Fruit fly (Drosophila melanogaster) whole organism, embryonic: Measurements from ENCODE around the gene CG1785.

ENCODE experiments used
- Atf-2 ChIP-seq: fragments of 200-800 bp; sonication (Bioruptor generic); optimal IDR thresholded peaks from 2 replicates; lab custom pipeline; 2016; ENCODE audit warnings: missing biosample characterization, missing genetic modification characterization
- Bdp1 ChIP-seq: fragments of 200-800 bp; sonication (Bioruptor generic); optimal IDR thresholded peaks from 3 replicates; lab custom pipeline; 2016; ENCODE audit warnings: missing biosample characterization, missing genetic modification characterization
- Blimp-1 ChIP-seq: fragments of 200-800 bp; sonication (Bioruptor generic); optimal IDR thresholded peaks from 3 replicates; lab custom pipeline; 2018; ENCODE audit warnings: missing biosample characterization, missing genetic modification characterization, mild to moderate bottlenecking, moderate library complexity, missing genetic modification reagents
- CG1024 ChIP-seq: fragments of 200-800 bp; sonication (Bioruptor generic); IDR thresholded peaks from 2 replicates; pipeline ENCODE4 v1.3.6; 2022; ENCODE audit warnings: missing biosample characterization, missing genetic modification characterization
- CG10565 ChIP-seq: fragments of 200-800 bp; sonication (Bioruptor generic); optimal IDR thresholded peaks from 3 replicates; lab custom pipeline; 2016; ENCODE audit warnings: missing biosample characterization, mild to moderate bottlenecking, missing genetic modification characterization
- CG12104 ChIP-seq: fragments of 200-800 bp; sonication (Bioruptor generic); optimal IDR thresholded peaks from 3 replicates; lab custom pipeline; 2016; ENCODE audit warnings: missing biosample characterization, missing genetic modification characterization
- CG12219 ChIP-seq: fragments of 200-800 bp; sonication (Bioruptor generic); optimal IDR thresholded peaks from 3 replicates; lab custom pipeline; 2018; ENCODE audit warnings: missing biosample characterization, mild to moderate bottlenecking, missing genetic modification characterization
- CG13287 ChIP-seq: fragments of 200-800 bp; sonication (Bioruptor generic); IDR thresholded peaks from 2 replicates; pipeline ENCODE4 v1.3.6; 2022; ENCODE audit warnings: missing biosample characterization, missing genetic modification characterization; ENCODE audit not compliant: partially characterized antibody
- CG14441 ChIP-seq: fragments of 200-800 bp; sonication (Bioruptor generic); IDR thresholded peaks from 2 replicates; pipeline ENCODE4 v1.3.6; 2022; ENCODE audit warnings: missing biosample characterization, missing genetic modification characterization
- CG14710 ChIP-seq: fragments of 200-800 bp; sonication (Bioruptor generic); optimal IDR thresholded peaks from 3 replicates; lab custom pipeline; 2019; ENCODE audit warnings: missing biosample characterization, mild to moderate bottlenecking, missing genetic modification characterization, moderate library complexity
- CG1603 ChIP-seq: fragments of 200-800 bp; sonication (Bioruptor generic); optimal IDR thresholded peaks from 2 replicates; lab custom pipeline; 2019; ENCODE audit warnings: missing biosample characterization, mild to moderate bottlenecking, missing genetic modification characterization, moderate library complexity
- CG3065 ChIP-seq: fragments of 200-800 bp; sonication (Bioruptor generic); optimal IDR thresholded peaks from 2 replicates; lab custom pipeline; 2016; ENCODE audit warnings: missing biosample characterization, missing genetic modification characterization
- CG4730 ChIP-seq: fragments of 200-800 bp; sonication (Bioruptor generic); IDR thresholded peaks from 2 replicates; pipeline ENCODE4 v1.3.6; 2022; ENCODE audit warnings: missing biosample characterization, missing genetic modification characterization
- CG5953 ChIP-seq: fragments of 200-800 bp; sonication (Bioruptor generic); IDR thresholded peaks from 2 replicates; pipeline ENCODE4 v1.3.6; 2022; ENCODE audit warnings: missing biosample characterization, missing genetic modification characterization
- CG9876 ChIP-seq: fragments of 200-800 bp; sonication (Bioruptor generic); optimal IDR thresholded peaks from 2 replicates; lab custom pipeline; 2016; ENCODE audit warnings: missing biosample characterization, missing genetic modification characterization
- CoRest ChIP-seq: fragments of 200-800 bp; sonication (Bioruptor generic); optimal IDR thresholded peaks from 3 replicates; lab custom pipeline; 2018; ENCODE audit warnings: missing biosample characterization, mild to moderate bottlenecking, missing genetic modification characterization, moderate library complexity
- D19A ChIP-seq: fragments of 200-800 bp; optimal IDR thresholded peaks from 3 replicates; lab custom pipeline; 2019; ENCODE audit warnings: missing biosample characterization, mild to moderate bottlenecking, missing genetic modification characterization, moderate library complexity
- Dref ChIP-seq: fragments of 200-800 bp; sonication (Bioruptor generic); IDR thresholded peaks from 2 replicates; pipeline ENCODE4 v1.3.6; 2022; ENCODE audit warnings: missing biosample characterization, missing genetic modification characterization
- Ets65A ChIP-seq: fragments of 200-800 bp; sonication (Bioruptor generic); peaks from one replicate; lab custom pipeline; 2016; ENCODE audit warnings: missing biosample characterization, missing genetic modification characterization
- Fer2 ChIP-seq: fragments of 200-800 bp; sonication (Bioruptor generic); optimal IDR thresholded peaks from 2 replicates; lab custom pipeline; 2018; ENCODE audit warnings: missing biosample characterization, mild to moderate bottlenecking, missing genetic modification characterization, moderate library complexity
- Mad ChIP-seq: fragments of 200-800 bp; sonication (Bioruptor generic); optimal IDR thresholded peaks from 2 replicates; lab custom pipeline; 2016; ENCODE audit warnings: missing biosample characterization, missing genetic modification characterization
- Max ChIP-seq: fragments of 200-800 bp; sonication (Bioruptor generic); optimal IDR thresholded peaks from 2 replicates; lab custom pipeline; 2016; ENCODE audit warnings: missing biosample characterization, mild to moderate bottlenecking, missing genetic modification characterization
- Mrtf ChIP-seq: fragments of 200-800 bp; sonication (Bioruptor generic); IDR thresholded peaks from 3 replicates; pipeline ENCODE4 v1.3.6; 2022; ENCODE audit warnings: missing biosample characterization, missing genetic modification characterization
- Nf-YA ChIP-seq: fragments of 200-800 bp; sonication (Bioruptor generic); IDR thresholded peaks from 2 replicates; pipeline ENCODE4 v1.3.6; 2022; ENCODE audit warnings: missing biosample characterization, missing genetic modification characterization
- Opbp ChIP-seq: fragments of 200-800 bp; sonication (Bioruptor generic); IDR thresholded peaks from 3 replicates; pipeline ENCODE4 v1.3.6; 2022; ENCODE audit warnings: missing biosample characterization, missing genetic modification characterization; ENCODE audit not compliant: partially characterized antibody
- Optix ChIP-seq: fragments of 200-800 bp; sonication (Bioruptor generic); IDR thresholded peaks from 3 replicates; pipeline ENCODE4 v1.3.6; 2022; ENCODE audit warnings: missing biosample characterization, missing genetic modification characterization
- Spps ChIP-seq: fragments of 200-800 bp; sonication (Bioruptor generic); optimal IDR thresholded peaks from 2 replicates; lab custom pipeline; 2018; ENCODE audit warnings: missing biosample characterization, mild to moderate bottlenecking, missing genetic modification characterization
- Stat92E ChIP-seq, 3 experiments: fragments of >200 bp in 2 of 3; fragments of 200-800 bp in 1 of 3; sonication (Bioruptor generic) in 1 of 3; optimal IDR thresholded peaks; 2 replicates each; lab custom pipeline; 2017 to 2019; ENCODE audit warnings: missing biosample characterization in 3 of 3, missing genetic modification characterization in 3 of 3, mild to moderate bottlenecking in 1 of 3, moderate library complexity in 1 of 3
- Vsx1 ChIP-seq: fragments of 200-800 bp; sonication (Bioruptor generic); optimal IDR thresholded peaks from 2 replicates; lab custom pipeline; 2017; ENCODE audit warnings: missing biosample characterization, mild to moderate bottlenecking, missing genetic modification characterization, missing genetic modification reagents
- bcd ChIP-seq: fragments of 200-800 bp; sonication (Bioruptor generic); optimal IDR thresholded peaks from 2 replicates; lab custom pipeline; 2017; ENCODE audit warnings: missing biosample characterization, mild to moderate bottlenecking, missing genetic modification characterization
- crp ChIP-seq, 2 experiments: fragments of 200-800 bp; sonication (Bioruptor generic); optimal IDR thresholded peaks; 2 replicates in 1 of 2; 3 replicates in 1 of 2; lab custom pipeline; 2017; ENCODE audit warnings: missing biosample characterization in 2 of 2, missing genetic modification characterization in 2 of 2, mild to moderate bottlenecking in 1 of 2, moderate library complexity in 1 of 2
- danr ChIP-seq: fragments of 200-800 bp; sonication (Bioruptor generic); IDR thresholded peaks from 2 replicates; pipeline ENCODE4 v1.3.6; 2022; ENCODE audit warnings: missing biosample characterization, missing genetic modification characterization
- dimm ChIP-seq: fragments of 200-800 bp; sonication (Bioruptor generic); IDR thresholded peaks from 2 replicates; pipeline ENCODE4 v1.3.6; 2022; ENCODE audit warnings: missing biosample characterization, missing genetic modification characterization
- dmrt99B ChIP-seq: fragments of 200-800 bp; sonication (Bioruptor generic); optimal IDR thresholded peaks from 2 replicates; lab custom pipeline; 2018; ENCODE audit warnings: missing biosample characterization, mild to moderate bottlenecking, missing genetic modification characterization, moderate library complexity
- esg ChIP-seq: fragments of 200-800 bp; sonication (Bioruptor generic); conservative IDR thresholded peaks from 2 replicates; pipeline ENCODE4 v1.3.6; 2022; ENCODE audit warnings: missing biosample characterization, missing genetic modification characterization
- gcm ChIP-seq: fragments of 200-800 bp; sonication (Bioruptor generic); optimal IDR thresholded peaks from 2 replicates; lab custom pipeline; 2019; ENCODE audit warnings: missing biosample characterization, mild to moderate bottlenecking, missing genetic modification characterization, moderate library complexity
- ind ChIP-seq: fragments of 200-800 bp; sonication (Bioruptor generic); optimal IDR thresholded peaks from 3 replicates; lab custom pipeline; 2016; ENCODE audit warnings: missing biosample characterization, missing genetic modification characterization
- inv ChIP-seq: fragments of 200-800 bp; sonication (Bioruptor generic); IDR thresholded peaks from 2 replicates; pipeline ENCODE4 v1.3.6; 2022; ENCODE audit warnings: missing biosample characterization, missing genetic modification characterization; ENCODE audit not compliant: partially characterized antibody
- jigr1 ChIP-seq: fragments of 200-800 bp; sonication (Bioruptor generic); IDR thresholded peaks from 3 replicates; pipeline ENCODE4 v1.3.6; 2022; ENCODE audit warnings: missing biosample characterization, missing genetic modification characterization
- nom ChIP-seq: fragments of 200-800 bp; sonication (Bioruptor generic); optimal IDR thresholded peaks from 2 replicates; lab custom pipeline; 2017; ENCODE audit warnings: missing biosample characterization, missing genetic modification characterization, mild to moderate bottlenecking, moderate library complexity, missing genetic modification reagents
- peb ChIP-seq: fragments of 200-800 bp; sonication (Bioruptor generic); IDR thresholded peaks from 2 replicates; pipeline ENCODE4 v1.3.6; 2022; ENCODE audit warnings: missing biosample characterization, missing genetic modification characterization
- rib ChIP-seq: fragments of 200-800 bp; sonication (Bioruptor generic); IDR thresholded peaks from 2 replicates; pipeline ENCODE4 v1.3.6; 2022; ENCODE audit warnings: missing biosample characterization, missing genetic modification characterization
- schlank ChIP-seq: fragments of 200-800 bp; sonication (Bioruptor generic); optimal IDR thresholded peaks from 2 replicates; lab custom pipeline; 2018; ENCODE audit warnings: missing biosample characterization, mild to moderate bottlenecking, missing genetic modification characterization
- sr ChIP-seq: fragments of 200-800 bp; sonication (Bioruptor generic); IDR thresholded peaks from 3 replicates; pipeline ENCODE4 v1.3.6; 2022; ENCODE audit warnings: missing biosample characterization, missing genetic modification characterization
- tap ChIP-seq: fragments of 200-800 bp; optimal IDR thresholded peaks from 3 replicates; lab custom pipeline; 2019; ENCODE audit warnings: missing biosample characterization, mild to moderate bottlenecking, missing genetic modification characterization, moderate library complexity
- zen2 ChIP-seq: fragments of 200-800 bp; sonication (Bioruptor generic); IDR thresholded peaks from 3 replicates; pipeline ENCODE4 v1.3.6; 2022; ENCODE audit warnings: missing biosample characterization, missing genetic modification characterization; ENCODE audit not compliant: partially characterized antibody

Gene CG1785

DNA sequence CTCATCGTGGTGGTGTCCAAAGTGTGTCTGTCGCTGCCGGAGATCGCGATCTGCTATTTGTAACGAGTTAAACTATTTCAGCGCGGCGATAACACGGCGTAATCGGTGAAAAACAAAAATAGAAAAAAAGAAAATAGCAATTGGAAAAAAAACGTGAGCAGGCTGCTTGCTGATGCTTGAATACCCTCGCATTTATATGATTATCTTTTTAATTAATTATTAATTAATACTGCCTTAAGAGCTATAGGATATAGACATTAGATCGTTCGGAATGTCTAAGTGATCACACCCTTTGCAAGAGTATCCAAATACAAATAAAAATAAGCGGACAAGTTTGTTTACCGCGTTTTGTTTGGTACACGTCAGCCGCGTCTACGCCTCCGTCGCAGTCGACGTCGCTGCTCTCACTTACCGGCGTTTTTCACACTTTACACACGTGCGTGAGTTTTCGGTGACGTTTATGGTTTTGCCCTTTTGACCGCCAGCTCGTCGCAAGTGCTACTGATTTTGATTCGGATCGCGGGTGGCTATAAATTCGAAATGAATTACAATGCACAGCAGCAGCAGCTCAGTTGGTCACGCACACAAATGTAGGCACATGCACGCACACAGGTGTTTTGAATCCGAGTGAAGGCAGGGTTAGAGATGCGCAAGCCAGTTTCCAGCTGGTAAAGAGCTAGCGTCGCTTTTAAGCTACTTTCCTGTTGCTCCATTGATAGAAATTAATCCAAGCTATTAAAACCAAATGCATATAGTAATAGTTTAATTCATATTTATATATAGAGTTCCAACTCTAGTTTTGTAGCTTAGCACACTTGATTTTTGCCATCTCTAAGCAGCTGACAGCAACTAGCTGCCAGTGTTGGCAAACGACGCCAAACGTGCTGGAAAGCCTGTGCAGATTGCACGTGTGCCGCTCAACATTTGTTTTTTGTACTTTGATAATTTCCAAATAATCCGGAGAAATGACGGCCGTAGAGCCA is at the start of gene CG1785, which contains the start of gene CG2004 (continued):
- peak; percentile 80 for TF ChIP-seq CG1603 (tag; lab: Kevin White, UChicago)
- TF ChIP-seq CG9876 (GFP tag; lab: Kevin White, UChicago) = peak; percentile 55
- TF ChIP-seq crp (GFP tag; optimal IDR thresholded peaks at IDR 0.05; lab: Kevin White, UChicago) = peak; percentile 82 to 97
- peak; percentile 85 for TF ChIP-seq danr
- peak; percentile 71 for TF ChIP-seq dmrt99B (tag; lab: Kevin White, UChicago)
- peak; percentile 97 for TF ChIP-seq Ets65A
- TF ChIP-seq inv (GFP tag; lab: Robert Waterston, UW) = peak; percentile 66
- 0 out of 3 replicates have a peak, but pooled peaks have one; percentile 20 for TF ChIP-seq Opbp
- TF ChIP-seq Dref (GFP tag; lab: Robert Waterston, UW) = peak; percentile 44
- TF ChIP-seq gcm (GFP tag; lab: Kevin White, UChicago) = peak; percentile 82
- TF ChIP-seq CG10565 = peak; percentile 61
- peak; percentile 65 for TF ChIP-seq nom (GFP tag; lab: Kevin White, UChicago)
- TF ChIP-seq Atf-2 = peak; percentile 59
- peak; percentile 44; the same call in 1 of the 3 replicates for TF ChIP-seq zen2
- peak; percentile 89 for TF ChIP-seq Fer2 (tag; lab: Kevin White, UChicago)
- TF ChIP-seq rib (GFP tag; lab: Robert Waterston, UW) = peak; percentile 89
- TF ChIP-seq sr (GFP tag; lab: Robert Waterston, UW) = peak; percentile 61; the same call in 1 of the 3 replicates
- peak; percentile 83 for TF ChIP-seq CG1024 (GFP tag; lab: Robert Waterston, UW)
- TF ChIP-seq Mad (GFP tag; lab: Kevin White, UChicago) = peak; percentile 92
- TF ChIP-seq Optix = peak; percentile 93
- TF ChIP-seq D19A = peak; percentile 87
- TF ChIP-seq Bdp1 (GFP tag; lab: Kevin White, UChicago) = peak; percentile 83
- TF ChIP-seq jigr1 (GFP tag; lab: Robert Waterston, UW) = no peak
- peak; percentile 92 for TF ChIP-seq CG14710
- peak; percentile 27; the same call in 1 of the 2 replicates for TF ChIP-seq dimm
- TF ChIP-seq CoRest = peak; percentile 92
- TF ChIP-seq Max (GFP tag; lab: Kevin White, UChicago) = peak; percentile 95
- TF ChIP-seq CG12219 (GFP tag; lab: Kevin White, UChicago) = peak; percentile 61
- TF ChIP-seq CG13287 (GFP tag; lab: Robert Waterston, UW) = peak; percentile 84
- peak; percentile 71 for TF ChIP-seq Spps (tag; lab: Kevin White, UChicago)
- no peak for TF ChIP-seq Vsx1 (GFP tag; lab: Kevin White, UChicago)
- peak; percentile 81 for TF ChIP-seq Nf-YA (GFP tag; lab: Robert Waterston, UW)
- TF ChIP-seq CG3065 (GFP tag; lab: Kevin White, UChicago) = peak; percentile 83
- TF ChIP-seq Stat92E (GFP tag; optimal IDR thresholded peaks at IDR 0.05; lab: Kevin White, UChicago) = peak in 1 of 3 experiments; percentile 65
- TF ChIP-seq CG5953 = peak; percentile 87
- TF ChIP-seq Mrtf = peak; percentile 91
- TF ChIP-seq schlank (tag; lab: Kevin White, UChicago) = peak; percentile 72
- TF ChIP-seq peb (GFP tag; lab: Robert Waterston, UW) = peak; percentile 91
- TF ChIP-seq CG12104 (GFP tag; lab: Kevin White, UChicago) = peak; percentile 83
- peak; percentile 83 for TF ChIP-seq bcd (GFP tag; lab: Kevin White, UChicago)
- TF ChIP-seq ind = peak; percentile 91
- TF ChIP-seq tap (tag; lab: Kevin White, UChicago) = peak; percentile 74
- peak; percentile 94 for TF ChIP-seq CG14441 (GFP tag; lab: Robert Waterston, UW)
- peak; percentile 84 for TF ChIP-seq Blimp-1 (GFP tag; lab: Kevin White, UChicago)
- TF ChIP-seq esg (GFP tag; lab: Robert Waterston, UW) = peak; percentile 91
- peak; percentile 92 for TF ChIP-seq CG4730 (GFP tag; lab: Robert Waterston, UW)
